Worm (Caenorhabditis elegans): ENCODE data around the gene endu-2.

endu-2 gene

ce11 chrX:8216957-8217356 is 25.1 kb upstream of the endu-2 start:
- no peak for TF ChIP-seq hmbx-1 (tag; optimal IDR thresholded peaks at IDR 0.05)
- no peak for TF ChIP-seq ets-7 (tag; optimal IDR thresholded peaks at IDR 0.05)
- no peak for TF ChIP-seq F13C5.2 (tag; optimal IDR thresholded peaks at IDR 0.05)
- no peak for TF ChIP-seq ama-1 (optimal IDR thresholded peaks at IDR 0.05)
- TF ChIP-seq ceh-13 (GFP tag; optimal IDR thresholded peaks at IDR 0.05) = no peak
- TF ChIP-seq aly-1 (tag; optimal IDR thresholded peaks at IDR 0.05) = no peak
- TF ChIP-seq pes-1 (GFP tag; IDR thresholded peaks at IDR 0.05) = no peak
- no peak for TF ChIP-seq tbx-37 (GFP tag; conservative IDR thresholded peaks at IDR 0.05)
- no peak for TF ChIP-seq tra-4 (tag; optimal IDR thresholded peaks at IDR 0.05)
- TF ChIP-seq scrt-1 (GFP tag; IDR thresholded peaks at IDR 0.05) = no peak
- no peak for TF ChIP-seq tbx-11 (GFP tag; IDR thresholded peaks at IDR 0.05)
- no peak for TF ChIP-seq hmg-4 (GFP tag; optimal IDR thresholded peaks at IDR 0.05)
- TF ChIP-seq ceh-36 (tag; optimal IDR thresholded peaks at IDR 0.05) = no peak
- no peak for TF ChIP-seq flt-1 (GFP tag; IDR thresholded peaks at IDR 0.05)
- no peak for TF ChIP-seq sea-1 (GFP tag; conservative IDR thresholded peaks at IDR 0.05)

ce11 chrX:8218653-8219052 is 23.4 kb upstream of the endu-2 start, which contains the start of gene K02A6.4:
Gene K02A6.4, minus strand, starts transcription at chrX:8218753.
- TF ChIP-seq ceh-13 (GFP tag; optimal IDR thresholded peaks at IDR 0.05) (no peak), hnd-1 (tag; optimal IDR thresholded peaks at IDR 0.05) (no peak), hmg-4 (GFP tag; optimal IDR thresholded peaks at IDR 0.05) (no peak), B0310.2 (tag; optimal IDR thresholded peaks at IDR 0.05) (no peak), tbx-37 (GFP tag; conservative IDR thresholded peaks at IDR 0.05) (no peak), aly-1 (tag; optimal IDR thresholded peaks at IDR 0.05) (no peak), tra-4 (tag; optimal IDR thresholded peaks at IDR 0.05) (no peak), tbx-11 (GFP tag; IDR thresholded peaks at IDR 0.05) (no peak), scrt-1 (GFP tag; IDR thresholded peaks at IDR 0.05) (no peak), ama-1 (optimal IDR thresholded peaks at IDR 0.05) (no peak), hmbx-1 (tag; optimal IDR thresholded peaks at IDR 0.05) (no peak), F13C5.2 (tag; optimal IDR thresholded peaks at IDR 0.05) (no peak), flt-1 (GFP tag; IDR thresholded peaks at IDR 0.05) (no peak), ets-7 (tag; optimal IDR thresholded peaks at IDR 0.05) (no peak), sea-1 (GFP tag; conservative IDR thresholded peaks at IDR 0.05) (no peak), pes-1 (GFP tag; IDR thresholded peaks at IDR 0.05) (no peak), ceh-36 (tag; optimal IDR thresholded peaks at IDR 0.05) (no peak)

- TF ChIP-seq B0310.2 (tag; optimal IDR thresholded peaks at IDR 0.05) (no peak), tra-4 (tag; optimal IDR thresholded peaks at IDR 0.05) (no peak), sea-1 (GFP tag; conservative IDR thresholded peaks at IDR 0.05) (no peak), tbx-37 (GFP tag; conservative IDR thresholded peaks at IDR 0.05) (no peak), hmg-4 (GFP tag; optimal IDR thresholded peaks at IDR 0.05) (no peak), F13C5.2 (tag; optimal IDR thresholded peaks at IDR 0.05) (no peak), ets-7 (tag; optimal IDR thresholded peaks at IDR 0.05) (no peak)
Measured at ce11 chrX:8219428-8219827, 22.7 kb upstream of the endu-2 start, which contains the start of gene K02A6.1. Gene K02A6.1, plus strand, starts transcription at chrX:8219728.

- TF ChIP-seq sea-1 (GFP tag; conservative IDR thresholded peaks at IDR 0.05) (no peak), F13C5.2 (tag; optimal IDR thresholded peaks at IDR 0.05) (no peak), ceh-13 (GFP tag; optimal IDR thresholded peaks at IDR 0.05) (no peak), scrt-1 (GFP tag; IDR thresholded peaks at IDR 0.05) (no peak), hmbx-1 (tag; optimal IDR thresholded peaks at IDR 0.05) (no peak), ceh-36 (tag; optimal IDR thresholded peaks at IDR 0.05) (no peak), flt-1 (GFP tag; IDR thresholded peaks at IDR 0.05) (no peak), tbx-11 (GFP tag; IDR thresholded peaks at IDR 0.05) (no peak)
Measured at ce11 chrX:8224916-8225315, 17.2 kb upstream of the endu-2 start, which contains the start of gene K02A6.2. Gene K02A6.2, minus strand, starts transcription at chrX:8225016.

- TF ChIP-seq F13C5.2 (tag; optimal IDR thresholded peaks at IDR 0.05) = no peak
- TF ChIP-seq pes-1 (GFP tag; IDR thresholded peaks at IDR 0.05) = no peak
- TF ChIP-seq ceh-36 (tag; optimal IDR thresholded peaks at IDR 0.05) = no peak
- no peak for TF ChIP-seq hmg-4 (GFP tag; optimal IDR thresholded peaks at IDR 0.05)
- TF ChIP-seq scrt-1 (GFP tag; IDR thresholded peaks at IDR 0.05) = no peak
- TF ChIP-seq tbx-11 (GFP tag; IDR thresholded peaks at IDR 0.05) = no peak
- TF ChIP-seq ceh-13 (GFP tag; optimal IDR thresholded peaks at IDR 0.05) = no peak
- TF ChIP-seq hmbx-1 (tag; optimal IDR thresholded peaks at IDR 0.05) = no peak
- TF ChIP-seq hnd-1 (tag; optimal IDR thresholded peaks at IDR 0.05) = no peak
- TF ChIP-seq flt-1 (GFP tag; IDR thresholded peaks at IDR 0.05) = no peak
Measured at ce11 chrX:8229221-8229620, 12.9 kb upstream of the endu-2 start.

ce11 chrX:8230579-8230978 is 11.5 kb upstream of the endu-2 start:
- no peak for TF ChIP-seq tbx-11 (GFP tag; IDR thresholded peaks at IDR 0.05)
- TF ChIP-seq tbx-37 (GFP tag; conservative IDR thresholded peaks at IDR 0.05) = no peak
- no peak for TF ChIP-seq F13C5.2 (tag; optimal IDR thresholded peaks at IDR 0.05)
- TF ChIP-seq hnd-1 (tag; optimal IDR thresholded peaks at IDR 0.05) = no peak
- no peak for TF ChIP-seq flt-1 (GFP tag; IDR thresholded peaks at IDR 0.05)
- TF ChIP-seq aly-1 (tag; optimal IDR thresholded peaks at IDR 0.05) = no peak
- no peak for TF ChIP-seq pes-1 (GFP tag; IDR thresholded peaks at IDR 0.05)
- no peak for TF ChIP-seq ets-7 (tag; optimal IDR thresholded peaks at IDR 0.05)
- no peak for TF ChIP-seq ceh-36 (tag; optimal IDR thresholded peaks at IDR 0.05)
- no peak for TF ChIP-seq tra-4 (tag; optimal IDR thresholded peaks at IDR 0.05)
- TF ChIP-seq hmbx-1 (tag; optimal IDR thresholded peaks at IDR 0.05) = no peak
- no peak for TF ChIP-seq sea-1 (GFP tag; conservative IDR thresholded peaks at IDR 0.05)
- TF ChIP-seq scrt-1 (GFP tag; IDR thresholded peaks at IDR 0.05) = no peak
- no peak for TF ChIP-seq hmg-4 (GFP tag; optimal IDR thresholded peaks at IDR 0.05)
- no peak for TF ChIP-seq ama-1 (optimal IDR thresholded peaks at IDR 0.05)

- TF ChIP-seq ceh-13 (GFP tag; optimal IDR thresholded peaks at IDR 0.05) (no peak), tbx-37 (GFP tag; conservative IDR thresholded peaks at IDR 0.05) (no peak)
Measured at ce11 chrX:8231858-8232257, 10.2 kb upstream of the endu-2 start, which contains the start of gene K02A6.3. Gene K02A6.3, minus strand, starts transcription at chrX:8231931.

ce11 chrX:8233554-8233953 is 8.5 kb upstream of the endu-2 start:
- TF ChIP-seq tra-4 (tag; optimal IDR thresholded peaks at IDR 0.05) = no peak
- no peak for TF ChIP-seq tbx-37 (GFP tag; conservative IDR thresholded peaks at IDR 0.05)
- no peak for TF ChIP-seq scrt-1 (GFP tag; IDR thresholded peaks at IDR 0.05)
- TF ChIP-seq ama-1 (optimal IDR thresholded peaks at IDR 0.05) = no peak
- TF ChIP-seq hnd-1 (tag; optimal IDR thresholded peaks at IDR 0.05) = no peak
- TF ChIP-seq F13C5.2 (tag; optimal IDR thresholded peaks at IDR 0.05) = no peak
- TF ChIP-seq ets-7 (tag; optimal IDR thresholded peaks at IDR 0.05) = no peak
- TF ChIP-seq hmg-4 (GFP tag; optimal IDR thresholded peaks at IDR 0.05) = no peak
- TF ChIP-seq tbx-11 (GFP tag; IDR thresholded peaks at IDR 0.05) = no peak
- no peak for TF ChIP-seq hmbx-1 (tag; optimal IDR thresholded peaks at IDR 0.05)
- no peak for TF ChIP-seq aly-1 (tag; optimal IDR thresholded peaks at IDR 0.05)
- no peak for TF ChIP-seq ceh-36 (tag; optimal IDR thresholded peaks at IDR 0.05)
- TF ChIP-seq pes-1 (GFP tag; IDR thresholded peaks at IDR 0.05) = no peak
- no peak for TF ChIP-seq B0310.2 (tag; optimal IDR thresholded peaks at IDR 0.05)
- no peak for TF ChIP-seq ceh-13 (GFP tag; optimal IDR thresholded peaks at IDR 0.05)
- no peak for TF ChIP-seq sea-1 (GFP tag; conservative IDR thresholded peaks at IDR 0.05)

All from whole organism, early embryonic.